Worm (Caenorhabditis elegans): Measurements from ENCODE around the gene Y32G9A.12.

Gene Y32G9A.12

ce11 chrV:1943465-1943864 is 23.5 kb upstream of the Y32G9A.12 start:
- peak; percentile 26 for TF ChIP-seq ceh-18 (tag; optimal IDR thresholded peaks at IDR 0.05)
- peak; percentile 23 for TF ChIP-seq tbx-2 (tag; optimal IDR thresholded peaks at IDR 0.05)
- peak; percentile 32 for TF ChIP-seq ceh-14 (tag; optimal IDR thresholded peaks at IDR 0.05)
- no peak for TF ChIP-seq pha-2 (tag; optimal IDR thresholded peaks at IDR 0.05)
- TF ChIP-seq dmd-4 (tag; optimal IDR thresholded peaks at IDR 0.05; ENCODE audit: borderline replicate concordance) = peak; percentile 3
- TF ChIP-seq pax-1 (tag; optimal IDR thresholded peaks at IDR 0.05) = no peak
- peak; percentile 56 for TF ChIP-seq ceh-31 (tag; optimal IDR thresholded peaks at IDR 0.05)
- peak; percentile 68 for TF ChIP-seq unc-42 (tag; optimal IDR thresholded peaks at IDR 0.05)
- no peak for TF ChIP-seq hlh-8 (tag; optimal IDR thresholded peaks at IDR 0.05)
- no peak for TF ChIP-seq unc-55 (GFP tag; optimal IDR thresholded peaks at IDR 0.05)

ce11 chrV:1940472-1941221 is 20.6 kb upstream of the Y32G9A.12 start:
- TF ChIP-seq nfya-1 (tag; optimal IDR thresholded peaks at IDR 0.05) (peak; percentile 89), hlh-15 (tag; optimal IDR thresholded peaks at IDR 0.05) (no peak), dve-1 (tag; optimal IDR thresholded peaks at IDR 0.05) (no peak)

ce11 chrV:1937963-1938362 is 18.0 kb upstream of the Y32G9A.12 start, which contains the start of gene glb-25:
TSS of gene glb-25 (plus strand) at chrV:1938263.
- no peak for TF ChIP-seq hlh-15 (tag; optimal IDR thresholded peaks at IDR 0.05)
- TF ChIP-seq syd-9 (tag; optimal IDR thresholded peaks at IDR 0.05) = no peak
- no peak for TF ChIP-seq dve-1 (tag; optimal IDR thresholded peaks at IDR 0.05)
- no peak for TF ChIP-seq unc-86 (tag; optimal IDR thresholded peaks at IDR 0.05)
- TF ChIP-seq K09A11.1 (tag; optimal IDR thresholded peaks at IDR 0.05; ENCODE audit: insufficient read depth) = no peak
- no peak for TF ChIP-seq ahr-1 (tag; optimal IDR thresholded peaks at IDR 0.05)
- TF ChIP-seq ceh-31 (tag; optimal IDR thresholded peaks at IDR 0.05) = no peak
- TF ChIP-seq unc-55 (GFP tag; optimal IDR thresholded peaks at IDR 0.05) = no peak
- no peak for TF ChIP-seq ceh-9 (tag; optimal IDR thresholded peaks at IDR 0.05)
- no peak for TF ChIP-seq nhr-232 (tag; optimal IDR thresholded peaks at IDR 0.05)
- no peak for TF ChIP-seq hlh-30 (tag; optimal IDR thresholded peaks at IDR 0.05; ENCODE audit: insufficient read depth)
- TF ChIP-seq ceh-45 (GFP tag; IDR thresholded peaks at IDR 0.05) = no peak
- no peak for TF ChIP-seq ttx-3 (tag; optimal IDR thresholded peaks at IDR 0.05)
- no peak for TF ChIP-seq zip-5 (tag; optimal IDR thresholded peaks at IDR 0.05)
- no peak for TF ChIP-seq lim-6 (tag; optimal IDR thresholded peaks at IDR 0.05)
- TF ChIP-seq ref-2 (tag; optimal IDR thresholded peaks at IDR 0.05) = no peak
- no peak for TF ChIP-seq ceh-24 (tag; optimal IDR thresholded peaks at IDR 0.05)

ce11 chrV:1935494-1935893 is 15.5 kb upstream of the Y32G9A.12 start:
- TF ChIP-seq hlh-30 (tag; optimal IDR thresholded peaks at IDR 0.05; ENCODE audit: insufficient read depth) (no peak), unc-42 (tag; optimal IDR thresholded peaks at IDR 0.05) (peak; percentile 16), ceh-6 (GFP tag; optimal IDR thresholded peaks at IDR 0.05) (no peak), che-1 (tag; optimal IDR thresholded peaks at IDR 0.05) (no peak)

- no peak for TF ChIP-seq sox-4 (tag; optimal IDR thresholded peaks at IDR 0.05)
- TF ChIP-seq tbx-2 (tag; optimal IDR thresholded peaks at IDR 0.05) = no peak
- TF ChIP-seq rnt-1 (tag; optimal IDR thresholded peaks at IDR 0.05) = no peak
- TF ChIP-seq nhr-232 (tag; optimal IDR thresholded peaks at IDR 0.05) = no peak
- TF ChIP-seq ceh-14 (tag; optimal IDR thresholded peaks at IDR 0.05) = no peak
- TF ChIP-seq che-1 (tag; optimal IDR thresholded peaks at IDR 0.05) = no peak
- TF ChIP-seq ztf-16 (tag; optimal IDR thresholded peaks at IDR 0.05) = no peak
- TF ChIP-seq elt-4 (tag; optimal IDR thresholded peaks at IDR 0.05) = no peak
- no peak for TF ChIP-seq hlh-30 (tag; optimal IDR thresholded peaks at IDR 0.05; ENCODE audit: insufficient read depth)
- no peak for TF ChIP-seq ama-1 (optimal IDR thresholded peaks at IDR 0.05)
- TF ChIP-seq dmd-4 (tag; optimal IDR thresholded peaks at IDR 0.05; ENCODE audit: borderline replicate concordance) = no peak
- TF ChIP-seq unc-42 (tag; optimal IDR thresholded peaks at IDR 0.05) = no peak
These were observed 8.5 kb upstream of the Y32G9A.12 start for ce11 chrV:1928473-1928872.
